Fruit fly (Drosophila melanogaster) whole organism, embryonic: ENCODE data around the gene Dic61B.

ENCODE experiments used
- Blimp-1 ChIP-seq: fragments of 200-800 bp; sonication (Bioruptor generic); optimal IDR thresholded peaks from 3 replicates; lab custom pipeline; 2018; ENCODE audit warnings: missing biosample characterization, missing genetic modification characterization, mild to moderate bottlenecking, moderate library complexity, missing genetic modification reagents
- CG10147 ChIP-seq: fragments of 200-800 bp; sonication (Bioruptor generic); optimal IDR thresholded peaks from 2 replicates; lab custom pipeline; 2019; ENCODE audit warnings: missing biosample characterization, mild to moderate bottlenecking, missing genetic modification characterization, moderate library complexity
- CG10959 ChIP-seq: fragments of 200-800 bp; sonication (Bioruptor generic); IDR thresholded peaks from 2 replicates; pipeline ENCODE4 v1.3.6; 2022; ENCODE audit warnings: missing biosample characterization, missing genetic modification characterization
- CG12236 ChIP-seq: fragments of 200-800 bp; sonication (Bioruptor generic); optimal IDR thresholded peaks from 2 replicates; lab custom pipeline; 2016; ENCODE audit warnings: missing biosample characterization, missing genetic modification characterization
- CG12744 ChIP-seq: fragments of 200-800 bp; sonication (Bioruptor generic); optimal IDR thresholded peaks from 2 replicates; lab custom pipeline; 2016; ENCODE audit warnings: missing biosample characterization, missing genetic modification characterization
- CG13296 ChIP-seq: fragments of 200-800 bp; sonication (Bioruptor generic); optimal IDR thresholded peaks from 3 replicates; lab custom pipeline; 2018; ENCODE audit warnings: missing biosample characterization, mild to moderate bottlenecking, missing genetic modification characterization
- CG15479 ChIP-seq: fragments of 200-800 bp; sonication (Bioruptor generic); optimal IDR thresholded peaks from 3 replicates; lab custom pipeline; 2019; ENCODE audit warnings: missing biosample characterization, mild to moderate bottlenecking, missing genetic modification characterization, moderate library complexity
- CG1602 ChIP-seq: fragments of 200-800 bp; sonication (Bioruptor generic); optimal IDR thresholded peaks from 3 replicates; lab custom pipeline; 2016; ENCODE audit warnings: missing biosample characterization, missing genetic modification characterization
- CG17328 ChIP-seq: fragments of 200-800 bp; sonication (Bioruptor generic); IDR thresholded peaks from 2 replicates; pipeline ENCODE4 v1.3.6; 2022; ENCODE audit warnings: missing biosample characterization, missing genetic modification characterization
- CG17359 ChIP-seq: fragments of 200-800 bp; sonication (Bioruptor generic); optimal IDR thresholded peaks from 3 replicates; lab custom pipeline; 2018; ENCODE audit warnings: missing biosample characterization, mild to moderate bottlenecking, missing genetic modification characterization, moderate library complexity
- CG17568 ChIP-seq: fragments of 200-800 bp; sonication (Bioruptor generic); optimal IDR thresholded peaks from 2 replicates; lab custom pipeline; 2018; ENCODE audit warnings: missing biosample characterization, mild to moderate bottlenecking, missing genetic modification characterization, moderate library complexity
- CG17612 ChIP-seq: fragments of 200-800 bp; sonication (Bioruptor generic); IDR thresholded peaks from 2 replicates; pipeline ENCODE4 v1.3.6; 2022; ENCODE audit warnings: missing biosample characterization, missing genetic modification characterization
- CG1792 ChIP-seq: fragments of 200-800 bp; sonication (Bioruptor generic); optimal IDR thresholded peaks from 2 replicates; lab custom pipeline; 2016; ENCODE audit warnings: missing biosample characterization, missing genetic modification characterization
- CG18619 ChIP-seq: fragments of 200-800 bp; sonication (Bioruptor generic); optimal IDR thresholded peaks from 3 replicates; lab custom pipeline; 2017; ENCODE audit warnings: missing biosample characterization, mild to moderate bottlenecking, missing genetic modification characterization
- CG18764 ChIP-seq: fragments of 200-800 bp; sonication (Bioruptor generic); optimal IDR thresholded peaks from 3 replicates; lab custom pipeline; 2016; ENCODE audit warnings: missing biosample characterization, missing genetic modification characterization
- CG30020 ChIP-seq: fragments of 200-800 bp; optimal IDR thresholded peaks from 2 replicates; lab custom pipeline; 2019; ENCODE audit warnings: missing biosample characterization, mild to moderate bottlenecking, missing genetic modification characterization, moderate library complexity
- CG34422 ChIP-seq: fragments of 200-800 bp; sonication (Bioruptor generic); IDR thresholded peaks from 3 replicates; pipeline ENCODE4 v1.3.6; 2022; ENCODE audit warnings: missing biosample characterization, missing genetic modification characterization
- CG42726 ChIP-seq: fragments of 200-800 bp; sonication (Bioruptor generic); IDR thresholded peaks from 2 replicates; pipeline ENCODE4 v1.3.6; 2022; ENCODE audit warnings: missing biosample characterization, missing genetic modification characterization; ENCODE audit not compliant: partially characterized antibody
- CG4360 ChIP-seq: fragments of 200-800 bp; sonication (Bioruptor generic); IDR thresholded peaks from 2 replicates; pipeline ENCODE4 v1.3.6; 2022; ENCODE audit warnings: missing biosample characterization, missing genetic modification characterization
- CG4854 ChIP-seq: fragments of 200-800 bp; sonication (Bioruptor generic); optimal IDR thresholded peaks from 2 replicates; lab custom pipeline; 2016; ENCODE audit warnings: missing biosample characterization, missing genetic modification characterization, inconsistent platforms
- CG6272 ChIP-seq: fragments of 200-800 bp; sonication (Bioruptor generic); IDR thresholded peaks from 2 replicates; pipeline ENCODE4 v1.3.6; 2022; ENCODE audit warnings: missing biosample characterization, missing genetic modification characterization
- CG7745 ChIP-seq: fragments of 200-800 bp; sonication (Bioruptor generic); optimal IDR thresholded peaks from 2 replicates; lab custom pipeline; 2018; ENCODE audit warnings: missing biosample characterization, mild to moderate bottlenecking, missing genetic modification characterization, moderate library complexity
- CG8359 ChIP-seq: fragments of 200-800 bp; sonication (Bioruptor generic); optimal IDR thresholded peaks from 2 replicates; lab custom pipeline; 2017; ENCODE audit warnings: missing biosample characterization, mild to moderate bottlenecking, missing genetic modification characterization, borderline replicate concordance
- CHES-1-like ChIP-seq: fragments of 200-800 bp; sonication (Bioruptor generic); optimal IDR thresholded peaks from 2 replicates; lab custom pipeline; 2016; ENCODE audit warnings: missing biosample characterization, missing genetic modification characterization
- D ChIP-seq, 2 experiments: fragments of 200-800 bp in 1 of 2; fragments of >200 bp in 1 of 2; sonication (Bioruptor generic) in 1 of 2; optimal IDR thresholded peaks; 2 replicates in 1 of 2; 3 replicates in 1 of 2; lab custom pipeline; 2017; ENCODE audit warnings: mild to moderate bottlenecking in 1 of 2, missing biosample characterization in 1 of 2, missing genetic modification characterization in 1 of 2, missing genetic modification reagents in 1 of 2
- Drgx ChIP-seq: fragments of 200-800 bp; sonication (Bioruptor generic); IDR thresholded peaks from 2 replicates; pipeline ENCODE4 v1.3.6; 2022; ENCODE audit warnings: missing biosample characterization, missing genetic modification characterization
- Gug ChIP-seq: fragments of 200-800 bp; sonication (Bioruptor generic); IDR thresholded peaks from 4 replicates; pipeline ENCODE4 v1.3.6; 2022; ENCODE audit warnings: missing biosample characterization, missing genetic modification characterization
- Lpt ChIP-seq: fragments of >200 bp; optimal IDR thresholded peaks from 2 replicates; lab custom pipeline; 2018; ENCODE audit warnings: missing biosample characterization, missing genetic modification characterization
- Mrtf ChIP-seq: fragments of 200-800 bp; sonication (Bioruptor generic); IDR thresholded peaks from 3 replicates; pipeline ENCODE4 v1.3.6; 2022; ENCODE audit warnings: missing biosample characterization, missing genetic modification characterization
- NK7.1 ChIP-seq: fragments of 200-800 bp; sonication (Bioruptor generic); optimal IDR thresholded peaks from 3 replicates; lab custom pipeline; 2016; ENCODE audit warnings: missing biosample characterization, missing genetic modification characterization
- Neu2 ChIP-seq: fragments of 200-800 bp; sonication (Bioruptor generic); optimal IDR thresholded peaks from 3 replicates; lab custom pipeline; 2016; ENCODE audit warnings: missing biosample characterization, missing genetic modification characterization, borderline replicate concordance
- NfI ChIP-seq: fragments of 200-800 bp; sonication (Bioruptor generic); optimal IDR thresholded peaks from 3 replicates; lab custom pipeline; 2018; ENCODE audit warnings: missing biosample characterization, mild to moderate bottlenecking, missing genetic modification characterization, moderate library complexity
- Poxn ChIP-seq: fragments of 200-800 bp; sonication (Bioruptor generic); IDR thresholded peaks from 2 replicates; pipeline ENCODE4 v1.3.6; 2022; ENCODE audit warnings: missing biosample characterization, missing genetic modification characterization
- Rfx ChIP-seq: fragments of 200-800 bp; sonication (Bioruptor generic); IDR thresholded peaks from 2 replicates; pipeline ENCODE4 v1.3.6; 2022; ENCODE audit warnings: missing biosample characterization, missing genetic modification characterization
- az2 ChIP-seq: fragments of 200-800 bp; sonication (Bioruptor generic); optimal IDR thresholded peaks from 3 replicates; lab custom pipeline; 2016; ENCODE audit warnings: missing biosample characterization, missing genetic modification characterization
- btn ChIP-seq: fragments of 200-800 bp; sonication (Bioruptor generic); optimal IDR thresholded peaks from 2 replicates; lab custom pipeline; 2016; ENCODE audit warnings: missing biosample characterization, missing genetic modification characterization
- dati ChIP-seq: fragments of 200-800 bp; sonication (Bioruptor generic); IDR thresholded peaks from 2 replicates; pipeline ENCODE4 v1.3.6; 2022; ENCODE audit warnings: missing biosample characterization, missing genetic modification characterization
- disco-r ChIP-seq: fragments of 200-800 bp; sonication (Bioruptor generic); optimal IDR thresholded peaks from 2 replicates; lab custom pipeline; 2016; ENCODE audit warnings: missing biosample characterization, missing genetic modification characterization
- ind ChIP-seq: fragments of 200-800 bp; sonication (Bioruptor generic); optimal IDR thresholded peaks from 3 replicates; lab custom pipeline; 2016; ENCODE audit warnings: missing biosample characterization, missing genetic modification characterization
- jumu ChIP-seq: fragments of 200-800 bp; sonication (Bioruptor generic); optimal IDR thresholded peaks from 3 replicates; lab custom pipeline; 2016; ENCODE audit warnings: missing biosample characterization, missing genetic modification characterization
- lab ChIP-seq: fragments of 200-800 bp; sonication (Bioruptor generic); optimal IDR thresholded peaks from 3 replicates; lab custom pipeline; 2017; ENCODE audit warnings: missing biosample characterization, missing genetic modification characterization, mild to moderate bottlenecking, moderate library complexity, missing genetic modification reagents
- mld ChIP-seq: fragments of 200-800 bp; sonication (Bioruptor generic); IDR thresholded peaks from 3 replicates; pipeline ENCODE4 v1.3.6; 2022; ENCODE audit warnings: missing biosample characterization, missing genetic modification characterization; ENCODE audit not compliant: partially characterized antibody
- nerfin-2 ChIP-seq: fragments of 200-800 bp; sonication (Bioruptor generic); IDR thresholded peaks from 2 replicates; pipeline ENCODE4 v1.3.6; 2022; ENCODE audit warnings: missing biosample characterization, missing genetic modification characterization; ENCODE audit not compliant: partially characterized antibody
- p53 ChIP-seq: fragments of 200-800 bp; sonication (Bioruptor generic); optimal IDR thresholded peaks from 2 replicates; lab custom pipeline; 2016; ENCODE audit warnings: missing biosample characterization, missing genetic modification characterization
- psq ChIP-seq: fragments of 200-800 bp; sonication (Bioruptor generic); optimal IDR thresholded peaks from 2 replicates; lab custom pipeline; 2017; ENCODE audit warnings: missing biosample characterization, missing genetic modification characterization
- seq ChIP-seq: fragments of 200-800 bp; sonication (Bioruptor generic); IDR thresholded peaks from 2 replicates; pipeline ENCODE4 v1.3.6; 2022; ENCODE audit warnings: missing biosample characterization, missing genetic modification characterization
- sqz ChIP-seq: fragments of 200-800 bp; sonication (Bioruptor generic); optimal IDR thresholded peaks from 3 replicates; lab custom pipeline; 2018; ENCODE audit warnings: missing biosample characterization, mild to moderate bottlenecking, missing genetic modification characterization
- sug ChIP-seq: fragments of 200-800 bp; optimal IDR thresholded peaks from 2 replicates; lab custom pipeline; 2019; ENCODE audit warnings: missing biosample characterization, mild to moderate bottlenecking, missing genetic modification characterization, moderate library complexity
- toy ChIP-seq: fragments of 200-800 bp; sonication (Bioruptor generic); IDR thresholded peaks from 2 replicates; pipeline ENCODE4 v1.3.6; 2022; ENCODE audit warnings: missing biosample characterization, missing genetic modification characterization
- vfl ChIP-seq: fragments of 200-800 bp; sonication (Bioruptor generic); optimal IDR thresholded peaks from 2 replicates; lab custom pipeline; 2016; ENCODE audit warnings: missing biosample characterization, missing genetic modification characterization

Dic61B gene

dm6 chr3L:160446-161094 is 8.2 kb upstream of the Dic61B start (continued):
- no peak for TF ChIP-seq toy (GFP tag; lab: Robert Waterston, UW)
- TF ChIP-seq Drgx = no peak
- TF ChIP-seq seq (GFP tag; lab: Robert Waterston, UW) = no peak
- peak; percentile 24; the same call in 1 of the 2 replicates for TF ChIP-seq Rfx (GFP tag; lab: Robert Waterston, UW)
- no peak for TF ChIP-seq CG1602 (GFP tag; lab: Kevin White, UChicago)
- no peak for TF ChIP-seq CG4360 (GFP tag; lab: Robert Waterston, UW)
- TF ChIP-seq CG12236 (GFP tag; lab: Kevin White, UChicago) = no peak
- TF ChIP-seq CG4854 (GFP tag; lab: Kevin White, UChicago) = no peak
- no peak for TF ChIP-seq CG6272
- no peak for TF ChIP-seq CG34422 (GFP tag; lab: Robert Waterston, UW)
- TF ChIP-seq Gug (GFP tag; lab: Robert Waterston, UW) = no peak
- TF ChIP-seq jumu (GFP tag; lab: Kevin White, UChicago) = no peak
- peak; percentile 61 for TF ChIP-seq lab
- no peak for TF ChIP-seq CG7745
- TF ChIP-seq Poxn (GFP tag; lab: Robert Waterston, UW) = no peak
- TF ChIP-seq ind (GFP tag; lab: Kevin White, UChicago) = no peak
- no peak for TF ChIP-seq Lpt (GFP tag; lab: Kevin White, UChicago)
- no peak for TF ChIP-seq CG17359
- TF ChIP-seq CG18619 (GFP tag; lab: Kevin White, UChicago) = no peak
- no peak for TF ChIP-seq p53 (GFP tag; lab: Kevin White, UChicago)
- TF ChIP-seq nerfin-2 (GFP tag; lab: Robert Waterston, UW) = no peak
- TF ChIP-seq psq (GFP tag; lab: Kevin White, UChicago) = no peak
- TF ChIP-seq CG13296 (GFP tag; lab: Kevin White, UChicago) = peak; percentile 55
- TF ChIP-seq sug (tag; lab: Kevin White, UChicago) = peak; percentile 60
- no peak for TF ChIP-seq CHES-1-like (GFP tag; lab: Kevin White, UChicago)
- no peak for TF ChIP-seq CG18764 (GFP tag; lab: Kevin White, UChicago)
- TF ChIP-seq vfl (GFP tag; lab: Kevin White, UChicago) = no peak
- TF ChIP-seq NfI (GFP tag; lab: Kevin White, UChicago) = no peak
- TF ChIP-seq CG10147 (GFP tag; lab: Kevin White, UChicago) = peak; percentile 14
- TF ChIP-seq mld = no peak
- TF ChIP-seq Neu2 (GFP tag; lab: Kevin White, UChicago) = no peak
- no peak for TF ChIP-seq dati (GFP tag; lab: Robert Waterston, UW)
- TF ChIP-seq CG15479 = no peak
- TF ChIP-seq CG8359 (GFP tag; lab: Kevin White, UChicago) = no peak
- TF ChIP-seq az2 (GFP tag; lab: Kevin White, UChicago) = no peak
- TF ChIP-seq btn = no peak
- 0 out of 2 replicates have a peak, but pooled peaks have one; percentile 3 for TF ChIP-seq CG42726 (GFP tag; lab: Robert Waterston, UW)
- TF ChIP-seq CG12744 (GFP tag; lab: Kevin White, UChicago) = no peak
- no peak for TF ChIP-seq Blimp-1
- TF ChIP-seq D (optimal IDR thresholded peaks at IDR 0.05; lab: Kevin White, UChicago) = no peak
- no peak for TF ChIP-seq D (GFP tag; optimal IDR thresholded peaks at IDR 0.05; lab: Kevin White, UChicago)
- peak; percentile 19 for TF ChIP-seq CG17568 (GFP tag; lab: Kevin White, UChicago)
- TF ChIP-seq CG30020 (tag; lab: Kevin White, UChicago) = no peak
- no peak for TF ChIP-seq disco-r (GFP tag; lab: Kevin White, UChicago)
- no peak for TF ChIP-seq CG10959 (GFP tag; lab: Robert Waterston, UW)
- TF ChIP-seq CG17612 = no peak
- TF ChIP-seq CG17328 (GFP tag; lab: Robert Waterston, UW) = no peak
- no peak for TF ChIP-seq CG1792 (GFP tag; lab: Kevin White, UChicago)
- TF ChIP-seq Mrtf (GFP tag; lab: Robert Waterston, UW) = no peak
- no peak for TF ChIP-seq sqz (GFP tag; lab: Kevin White, UChicago)
- TF ChIP-seq NK7.1 (GFP tag; lab: Kevin White, UChicago) = no peak
